Worm (Caenorhabditis elegans) whole organism, mixed stage, embryonic: ENCODE results near the gene R13A5.15.

Experiments used
- M03D4.4 ChIP-seq: sonication (generic microtip); optimal IDR thresholded peaks from 2 replicates; lab custom pipeline; 2017; ENCODE audit warnings: mild to moderate bottlenecking, missing genetic modification characterization, missing compliant biosample characterization
- bed-3 ChIP-seq: fragments of 200-800 bp; sonication (Bioruptor generic); optimal IDR thresholded peaks from 3 replicates; lab custom pipeline; 2018; ENCODE audit warnings: mild to moderate bottlenecking, missing genetic modification characterization, moderate library complexity, missing compliant biosample characterization
- blmp-1 ChIP-seq: fragments of 150-350 bp; optimal IDR thresholded peaks from 2 replicates; lab custom pipeline; 2014; ENCODE audit warnings: missing biosample characterization, missing genetic modification characterization
- ceh-39 ChIP-seq: fragments of 150-350 bp; optimal IDR thresholded peaks from 2 replicates; lab custom pipeline; 2014; ENCODE audit warnings: missing biosample characterization, missing genetic modification characterization
- ceh-43 ChIP-seq: fragments of 200-800 bp; sonication (Bioruptor generic); optimal IDR thresholded peaks from 2 replicates; lab custom pipeline; 2018; ENCODE audit warnings: mild to moderate bottlenecking, missing genetic modification characterization, moderate library complexity, missing compliant biosample characterization
- ces-1 ChIP-seq: fragments of 150-350 bp; optimal IDR thresholded peaks from 2 replicates; lab custom pipeline; 2014; ENCODE audit warnings: missing biosample characterization, missing genetic modification reagents, missing genetic modification characterization
- cnd-1 ChIP-seq: fragments of 200-800 bp; sonication (Bioruptor generic); optimal IDR thresholded peaks from 2 replicates; lab custom pipeline; 2018; ENCODE audit warnings: mild to moderate bottlenecking, missing genetic modification characterization, missing compliant biosample characterization
- drap-1 ChIP-seq: fragments of 200-800 bp; sonication (Bioruptor generic); optimal IDR thresholded peaks from 3 replicates; lab custom pipeline; 2018; ENCODE audit warnings: mild to moderate bottlenecking, missing genetic modification characterization, missing compliant biosample characterization
- elt-1 ChIP-seq: sonication (generic microtip); optimal IDR thresholded peaks from 2 replicates; lab custom pipeline; 2017; ENCODE audit warnings: missing genetic modification characterization, mild to moderate bottlenecking, missing compliant biosample characterization, antibody characterized with exemption, moderate library complexity, borderline replicate concordance; ENCODE audit not compliant: insufficient read depth
- elt-3 ChIP-seq: fragments of 150-350 bp; optimal IDR thresholded peaks from 2 replicates; lab custom pipeline; 2014; ENCODE audit warnings: missing biosample characterization, missing genetic modification characterization
- flh-1 ChIP-seq: fragments of 200-800 bp; sonication (Bioruptor generic); optimal IDR thresholded peaks from 2 replicates; lab custom pipeline; 2018; ENCODE audit warnings: mild to moderate bottlenecking, missing genetic modification characterization, moderate library complexity, missing compliant biosample characterization
- ham-2 ChIP-seq: fragments of 200-800 bp; sonication (Bioruptor generic); optimal IDR thresholded peaks from 2 replicates; lab custom pipeline; 2018; ENCODE audit warnings: mild to moderate bottlenecking, missing genetic modification characterization, missing compliant biosample characterization
- hlh-1 ChIP-seq: fragments of 150-350 bp; optimal IDR thresholded peaks from 2 replicates; lab custom pipeline; 2014; ENCODE audit warnings: missing biosample characterization, missing genetic modification reagents, missing genetic modification characterization
- lin-32 ChIP-seq: fragments of 200-800 bp; sonication (Bioruptor generic); optimal IDR thresholded peaks from 2 replicates; lab custom pipeline; 2018; ENCODE audit warnings: mild to moderate bottlenecking, missing genetic modification characterization, missing compliant biosample characterization
- mab-5 ChIP-seq: fragments of 150-350 bp; optimal IDR thresholded peaks from 2 replicates; lab custom pipeline; 2014; ENCODE audit warnings: missing biosample characterization, missing genetic modification characterization
- mep-1 ChIP-seq: fragments of 150-350 bp; optimal IDR thresholded peaks from 2 replicates; lab custom pipeline; 2017; ENCODE audit warnings: missing biosample characterization, missing genetic modification reagents, missing genetic modification characterization, inconsistent platforms
- mls-2 ChIP-seq: sonication (generic microtip); optimal IDR thresholded peaks from 2 replicates; lab custom pipeline; 2016; ENCODE audit warnings: mild to moderate bottlenecking, missing genetic modification characterization, moderate library complexity, missing compliant biosample characterization
- nhr-12 ChIP-seq: fragments of 150-350 bp; optimal IDR thresholded peaks from 2 replicates; lab custom pipeline; 2014; ENCODE audit warnings: missing biosample characterization, missing genetic modification characterization
- nhr-2 ChIP-seq: fragments of 150-350 bp; optimal IDR thresholded peaks from 2 replicates; lab custom pipeline; 2014; ENCODE audit warnings: missing biosample characterization, missing genetic modification characterization
- nhr-28 ChIP-seq: fragments of 150-350 bp; optimal IDR thresholded peaks from 2 replicates; lab custom pipeline; 2014; ENCODE audit warnings: missing biosample characterization, missing genetic modification characterization
- nhr-76 ChIP-seq: sonication (generic microtip); optimal IDR thresholded peaks from 2 replicates; lab custom pipeline; 2017; ENCODE audit warnings: missing biosample characterization, missing genetic modification characterization
- pha-4 ChIP-seq: fragments of 150-350 bp; optimal IDR thresholded peaks from 2 replicates; lab custom pipeline; 2018; ENCODE audit warnings: missing biosample characterization, missing genetic modification reagents, missing genetic modification characterization
- snpc-4 ChIP-seq: fragments of 150-350 bp; optimal IDR thresholded peaks from 2 replicates; lab custom pipeline; 2014; ENCODE audit warnings: missing biosample characterization, missing genetic modification characterization
- sptf-1 ChIP-seq: sonication (generic microtip); optimal IDR thresholded peaks from 2 replicates; lab custom pipeline; 2017; ENCODE audit warnings: mild to moderate bottlenecking, missing genetic modification characterization, moderate library complexity, missing compliant biosample characterization
- tbx-8 ChIP-seq: fragments of 200-800 bp; sonication (Bioruptor generic); optimal IDR thresholded peaks from 2 replicates; lab custom pipeline; 2018; ENCODE audit warnings: mild to moderate bottlenecking, missing genetic modification characterization, moderate library complexity, missing compliant biosample characterization
- unc-120 ChIP-seq: sonication (generic microtip); optimal IDR thresholded peaks from 2 replicates; lab custom pipeline; 2017; ENCODE audit warnings: missing genetic modification characterization, missing compliant biosample characterization; ENCODE audit not compliant: poor library complexity, severe bottlenecking
- unc-39 ChIP-seq: fragments of 150-350 bp; optimal IDR thresholded peaks from 2 replicates; lab custom pipeline; 2014; ENCODE audit warnings: missing biosample characterization, missing genetic modification characterization
- unc-62 ChIP-seq: fragments of 150-350 bp; optimal IDR thresholded peaks from 2 replicates; lab custom pipeline; 2014; ENCODE audit warnings: missing biosample characterization, missing genetic modification reagents, missing genetic modification characterization
- zip-8 ChIP-seq: fragments of 150-350 bp; optimal IDR thresholded peaks from 2 replicates; lab custom pipeline; 2014; ENCODE audit warnings: missing biosample characterization, missing genetic modification characterization
- ztf-11 ChIP-seq: fragments of 150-350 bp; optimal IDR thresholded peaks from 2 replicates; lab custom pipeline; 2014; ENCODE audit warnings: missing biosample characterization, missing genetic modification characterization

The R13A5.15 gene

DNA sequence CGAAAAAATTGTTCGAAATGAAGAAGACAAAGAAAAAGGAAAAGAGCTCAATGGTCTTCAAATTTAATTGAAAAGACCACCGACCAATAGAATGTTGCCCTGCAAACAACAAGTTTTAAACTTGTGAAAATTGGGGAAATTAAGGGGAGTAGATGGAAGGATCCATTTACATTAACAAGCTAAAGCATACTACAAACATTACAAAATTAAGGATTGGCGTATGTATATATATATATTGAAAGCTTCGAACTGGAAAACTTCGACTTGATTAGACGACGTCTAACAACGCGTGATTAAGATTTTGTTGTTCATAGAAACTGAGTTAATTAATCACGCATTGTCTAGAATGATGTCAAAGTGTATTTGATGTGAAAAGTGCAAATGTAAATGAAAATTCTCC, at the start of gene R13A5.15:
Gene R13A5.15 (minus strand): TSS at position 101 of the 400 bp plus-strand sequence.
- no peak for TF ChIP-seq ces-1 (GFP tag; lab: Kevin White, UChicago)
- TF ChIP-seq zip-8 (tag; lab: Kevin White, UChicago): no peak
- no peak for TF ChIP-seq M03D4.4 (tag; lab: Kevin White, UChicago)
- TF ChIP-seq nhr-28: no peak
- no peak for TF ChIP-seq flh-1 (GFP tag; lab: Kevin White, UChicago)
- TF ChIP-seq ztf-11: no peak
- no peak for TF ChIP-seq mls-2 (tag; lab: Kevin White, UChicago)
- TF ChIP-seq unc-120: no peak
- TF ChIP-seq mep-1 (tag; lab: Kevin White, UChicago): no peak
- no peak for TF ChIP-seq unc-62 (GFP tag; lab: Kevin White, UChicago)
- no peak for TF ChIP-seq hlh-1 (tag; lab: Kevin White, UChicago)

DNA sequence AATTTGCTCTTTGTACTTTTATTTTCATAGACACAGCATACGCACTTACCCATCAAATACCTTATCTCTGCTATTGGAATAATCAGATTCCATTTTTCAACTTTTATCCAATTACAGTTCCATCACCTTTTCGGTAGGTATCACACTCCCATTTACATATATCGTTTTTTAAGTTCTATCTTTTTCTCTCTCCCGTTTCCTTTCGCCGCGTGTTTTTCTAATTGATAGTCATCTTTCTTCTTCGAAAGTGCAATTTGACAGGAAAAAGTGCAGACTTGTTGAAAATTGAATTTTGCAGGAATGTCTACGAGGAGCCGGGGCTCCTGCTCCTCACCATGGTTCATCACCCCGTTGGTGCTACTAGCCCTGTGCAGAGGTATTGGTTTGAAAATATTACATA, 37.0 kb upstream of the R13A5.15 start, which contains the start of gene fbn-1:
Gene fbn-1 (plus strand): TSS at position 301 of the 400 bp plus-strand sequence.
- TF ChIP-seq hlh-1 (tag; lab: Kevin White, UChicago) (no peak), lin-32 (GFP tag; lab: Kevin White, UChicago) (no peak), zip-8 (tag; lab: Kevin White, UChicago) (no peak), snpc-4 (no peak), mls-2 (tag; lab: Kevin White, UChicago) (no peak), pha-4 (tag; lab: Kevin White, UChicago) (no peak), flh-1 (GFP tag; lab: Kevin White, UChicago) (no peak), mep-1 (tag; lab: Kevin White, UChicago) (no peak), blmp-1 (tag; lab: Kevin White, UChicago) (no peak), unc-62 (GFP tag; lab: Kevin White, UChicago) (no peak), bed-3 (GFP tag; lab: Kevin White, UChicago) (no peak), elt-3 (tag; lab: Kevin White, UChicago) (no peak), nhr-76 (tag; lab: Kevin White, UChicago) (no peak), nhr-2 (tag; lab: Kevin White, UChicago) (no peak), drap-1 (GFP tag; lab: Kevin White, UChicago) (no peak), cnd-1 (tag; lab: Kevin White, UChicago) (no peak), elt-1 (tag; lab: Kevin White, UChicago) (no peak), sptf-1 (tag; lab: Kevin White, UChicago) (no peak), mab-5 (tag; lab: Kevin White, UChicago) (no peak)
- TF ChIP-seq, all 35 proteins: peak for 0

DNA sequence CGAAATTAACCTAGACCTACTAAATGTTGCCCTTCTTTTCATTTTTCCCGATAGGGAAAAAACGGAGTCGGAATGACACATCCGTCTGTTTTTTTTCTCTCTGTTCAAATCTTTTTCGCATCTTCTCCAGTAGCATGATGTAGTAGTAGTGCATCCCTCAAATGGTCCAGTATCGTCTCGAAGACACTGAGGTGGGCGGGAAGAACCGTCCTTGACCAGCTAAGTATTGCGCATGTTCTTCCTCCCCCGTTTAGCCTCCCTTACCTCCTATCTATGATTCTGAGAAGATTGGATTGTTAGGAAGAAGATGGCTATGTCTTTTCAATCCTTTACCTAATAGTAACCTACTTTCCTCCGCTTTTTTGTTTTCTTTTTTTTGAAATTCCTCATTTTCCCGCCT, 34.8 kb upstream of the R13A5.15 start:
- TF ChIP-seq mep-1 (tag; lab: Kevin White, UChicago) (no peak), ham-2 (GFP tag; lab: Kevin White, UChicago) (peak; percentile 38), nhr-76 (tag; lab: Kevin White, UChicago) (no peak), mls-2 (tag; lab: Kevin White, UChicago) (no peak), nhr-2 (tag; lab: Kevin White, UChicago) (no peak), M03D4.4 (tag; lab: Kevin White, UChicago) (no peak), elt-3 (tag; lab: Kevin White, UChicago) (no peak), nhr-12 (tag; lab: Kevin White, UChicago) (no peak), ceh-39 (tag; lab: Kevin White, UChicago) (no peak), unc-62 (GFP tag; lab: Kevin White, UChicago) (no peak), elt-1 (tag; lab: Kevin White, UChicago) (peak; percentile 32), unc-39 (tag; lab: Kevin White, UChicago) (no peak), bed-3 (GFP tag; lab: Kevin White, UChicago) (no peak), tbx-8 (GFP tag; lab: Kevin White, UChicago) (no peak), zip-8 (tag; lab: Kevin White, UChicago) (no peak), lin-32 (GFP tag; lab: Kevin White, UChicago) (no peak), unc-120 (no peak)

DNA sequence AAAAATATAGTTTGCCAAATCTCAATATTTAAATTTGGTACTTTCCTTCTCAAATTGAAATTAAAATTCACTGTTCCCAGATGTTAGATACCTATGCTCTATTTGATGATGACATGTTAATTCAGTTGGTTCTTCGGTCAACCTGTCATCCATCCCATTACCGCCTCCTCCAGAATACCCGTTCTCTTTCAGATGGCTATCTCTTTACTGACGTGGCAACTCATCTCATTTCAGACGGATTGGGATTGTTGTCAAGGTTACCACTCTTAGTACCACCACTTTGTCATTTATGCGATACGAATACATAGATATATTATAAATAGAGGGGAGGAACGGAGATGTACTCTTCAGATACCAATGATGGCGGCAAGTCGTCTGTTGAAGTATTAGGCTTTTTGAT, 33.2 kb upstream of the R13A5.15 start:
- TF ChIP-seq ham-2 (GFP tag; lab: Kevin White, UChicago) (no peak), mab-5 (tag; lab: Kevin White, UChicago) (no peak), nhr-2 (tag; lab: Kevin White, UChicago) (peak; percentile 75), elt-1 (tag; lab: Kevin White, UChicago) (peak; percentile 31), ces-1 (GFP tag; lab: Kevin White, UChicago) (no peak), ceh-43 (no peak), pha-4 (tag; lab: Kevin White, UChicago) (no peak), unc-62 (GFP tag; lab: Kevin White, UChicago) (peak; percentile 29)
